Worm (Caenorhabditis elegans) whole organism, L2 larva: ENCODE data around the gene fmil-1.

Experiments used
- R02D3.7 ChIP-seq: fragments of 150-350 bp; optimal IDR thresholded peaks from 2 replicates; lab custom pipeline; 2014; ENCODE audit warnings: missing biosample characterization, missing genetic modification characterization
- ama-1 ChIP-seq: fragments of 150-350 bp; optimal IDR thresholded peaks from 2 replicates; lab custom pipeline; 2018; ENCODE audit warnings: inconsistent platforms
- elt-3 ChIP-seq: sonication (generic microtip); optimal IDR thresholded peaks from 2 replicates; lab custom pipeline; 2017; ENCODE audit warnings: missing biosample characterization, missing genetic modification characterization
- lin-39 ChIP-seq: fragments of 150-350 bp; optimal IDR thresholded peaks from 2 replicates; lab custom pipeline; 2014; ENCODE audit warnings: missing biosample characterization, missing genetic modification reagents, missing genetic modification characterization
- skn-1 ChIP-seq: sonication (generic microtip); optimal IDR thresholded peaks from 2 replicates; lab custom pipeline; 2017; ENCODE audit warnings: missing biosample characterization, missing genetic modification characterization
- snpc-4 ChIP-seq: fragments of 150-350 bp; optimal IDR thresholded peaks from 2 replicates; lab custom pipeline; 2014; ENCODE audit warnings: missing biosample characterization, missing genetic modification characterization
- unc-39 ChIP-seq: fragments of 150-350 bp; optimal IDR thresholded peaks from 2 replicates; lab custom pipeline; 2014; ENCODE audit warnings: missing biosample characterization, missing genetic modification characterization
- unc-62 ChIP-seq: fragments of 150-350 bp; optimal IDR thresholded peaks from 2 replicates; lab custom pipeline; 2014; ENCODE audit warnings: missing biosample characterization, missing genetic modification reagents, missing genetic modification characterization
- zag-1 ChIP-seq: fragments of 150-350 bp; optimal IDR thresholded peaks from 2 replicates; lab custom pipeline; 2014; ENCODE audit warnings: missing biosample characterization, missing genetic modification characterization

- TF ChIP-seq zag-1 (tag; lab: Kevin White, UChicago) (no peak), unc-62 (GFP tag; lab: Kevin White, UChicago) (no peak), ama-1 (no peak), lin-39 (tag; lab: Kevin White, UChicago) (no peak), elt-3 (tag; lab: Kevin White, UChicago) (no peak), skn-1 (tag; lab: Kevin White, UChicago) (no peak), R02D3.7 (tag; lab: Kevin White, UChicago) (no peak), unc-39 (tag; lab: Kevin White, UChicago) (no peak), snpc-4 (no peak)
Measured at ce11 chrIV:3648634-3649240, 19.8 kb downstream of the fmil-1 start, which contains the start of gene CC8.2.
